Worm (Caenorhabditis elegans) whole organism, L4 larva: ENCODE measurements around the gene acox-1.5.

ENCODE experiments used
- ama-1 ChIP-seq: fragments of 150-350 bp; optimal IDR thresholded peaks from 2 replicates; lab custom pipeline; 2014; ENCODE audit warnings: inconsistent platforms, mixed read lengths
- nhr-28 ChIP-seq: fragments of 150-350 bp; optimal IDR thresholded peaks from 2 replicates; lab custom pipeline; 2014; ENCODE audit warnings: missing biosample characterization, missing genetic modification characterization
- nhr-42 ChIP-seq: fragments of 200-800 bp; sonication (Bioruptor generic); IDR thresholded peaks from 2 replicates; pipeline ENCODE4 v1.3.6; 2022; ENCODE audit warnings: missing genetic modification characterization, missing compliant biosample characterization

DNA sequence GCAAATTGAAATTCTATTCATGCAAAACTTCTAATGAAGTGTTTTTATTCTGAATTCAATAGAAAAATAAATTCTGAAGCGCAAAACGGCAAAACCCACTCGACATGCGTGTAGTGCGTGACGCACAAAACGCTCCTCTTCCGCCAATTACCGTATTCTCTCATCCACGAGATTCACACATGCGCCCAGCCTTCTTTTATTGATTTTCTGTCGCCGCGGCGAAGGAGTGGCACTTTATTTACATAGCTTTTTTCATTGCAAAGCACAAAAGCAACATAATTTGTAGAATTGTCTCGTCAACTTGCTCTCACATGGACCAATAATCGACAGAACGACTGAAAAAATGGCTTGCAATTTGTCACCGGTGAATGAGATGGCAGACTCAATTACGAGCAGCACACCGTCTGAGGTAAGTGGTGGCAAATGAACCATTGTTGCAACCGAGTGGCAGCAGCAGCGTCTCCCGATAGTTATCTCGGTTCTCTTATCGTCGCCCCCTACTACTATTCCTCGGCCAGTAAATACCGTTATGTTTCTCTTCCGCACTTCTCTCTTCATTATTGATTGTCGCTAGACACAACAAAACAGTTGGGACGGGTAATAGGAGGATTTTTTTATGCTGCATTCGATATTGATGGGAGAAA lies 45.9 kb downstream of the acox-1.5 start, which contains the start of gene unc-16:
- TF ChIP-seq nhr-28 (tag; lab: Kevin White, UChicago) (peak; percentile 26), nhr-42 (GFP tag; lab: Robert Waterston, UW) (peak; percentile 18; the same call in 1 of the 2 replicates), ama-1 (lab: Kevin White, UChicago) (peak; percentile 86)
